Fruit fly (Drosophila melanogaster): Measurements from ENCODE around the gene Pde1c.

- TF ChIP-seq Myc (optimal IDR thresholded peaks at IDR 0.05) (no peak), Hr78 (GFP tag; optimal IDR thresholded peaks at IDR 0.05) (no peak), Abd-B (GFP tag; optimal IDR thresholded peaks at IDR 0.05) (no peak), h (GFP tag; optimal IDR thresholded peaks at IDR 0.05) (no peak), Rel (GFP tag; optimal IDR thresholded peaks at IDR 0.05) (no peak), Rel (tag; optimal IDR thresholded peaks at IDR 0.05) (no peak), Hr83 (GFP tag; optimal IDR thresholded peaks at IDR 0.05; ENCODE audit: poor library complexity, severe bottlenecking) (no peak), Sp1 (GFP tag; optimal IDR thresholded peaks at IDR 0.05) (no peak)
These were observed 9.3 kb upstream of the Pde1c start, which contains the start of gene Or33c for dm6 chr2L:11937669-11938068.
